Worm (Caenorhabditis elegans): ENCODE data around the gene nlp-51.

ce11 chrII:11319591-11319990, at the start of gene nlp-51:
- TF ChIP-seq pqm-1 (tag; optimal IDR thresholded peaks at IDR 0.05), result no peak
- TF ChIP-seq nhr-237 (tag; optimal IDR thresholded peaks at IDR 0.05), result no peak
- TF ChIP-seq pha-4 (tag; optimal IDR thresholded peaks at IDR 0.05), result no peak
- no peak for TF ChIP-seq R02D3.7 (tag; optimal IDR thresholded peaks at IDR 0.05)
- no peak for TF ChIP-seq fkh-10 (GFP tag; optimal IDR thresholded peaks at IDR 0.05)
- TF ChIP-seq ztf-4 (tag; optimal IDR thresholded peaks at IDR 0.05), result no peak
- TF ChIP-seq nhr-12 (tag; optimal IDR thresholded peaks at IDR 0.05), result no peak
- TF ChIP-seq snpc-4 (tag; optimal IDR thresholded peaks at IDR 0.05), result no peak
- no peak for TF ChIP-seq ceh-82 (tag; optimal IDR thresholded peaks at IDR 0.05)
- TF ChIP-seq nhr-11 (tag; optimal IDR thresholded peaks at IDR 0.05), result no peak
- TF ChIP-seq lin-15B (tag; optimal IDR thresholded peaks at IDR 0.05), result no peak
- TF ChIP-seq nhr-23 (tag; optimal IDR thresholded peaks at IDR 0.05), result no peak

Measured in whole organism, L3 larva.